Worm (Caenorhabditis elegans) whole organism, late embryonic: ENCODE measurements around the gene C05B5.4.
A peak's percentile ranks its signal among the peaks of the same experiment; 100 is the strongest.

ENCODE experiments used
- C08G9.2 ChIP-seq: sonication (generic microtip); optimal IDR thresholded peaks from 2 replicates; lab custom pipeline; 2016; ENCODE audit warnings: mild to moderate bottlenecking, missing genetic modification characterization, moderate library complexity, missing compliant biosample characterization
- C38D4.7 ChIP-seq: fragments of 200-800 bp; sonication (Bioruptor generic); optimal IDR thresholded peaks from 2 replicates; lab custom pipeline; 2018; ENCODE audit warnings: mild to moderate bottlenecking, missing genetic modification characterization, moderate library complexity, missing compliant biosample characterization
- F13H6.1 ChIP-seq: sonication (generic microtip); optimal IDR thresholded peaks from 2 replicates; lab custom pipeline; 2016; ENCODE audit warnings: missing genetic modification characterization, missing compliant biosample characterization
- K02D7.2 ChIP-seq: sonication (generic microtip); optimal IDR thresholded peaks from 2 replicates; lab custom pipeline; 2017; ENCODE audit warnings: mild to moderate bottlenecking, missing genetic modification characterization, missing compliant biosample characterization
- K09A11.1 ChIP-seq: sonication (generic microtip); optimal IDR thresholded peaks from 2 replicates; lab custom pipeline; 2017; ENCODE audit warnings: antibody characterized with exemption, mild to moderate bottlenecking, missing genetic modification characterization, missing compliant biosample characterization; ENCODE audit not compliant: insufficient read depth
- T23F11.4 ChIP-seq: fragments of 200-800 bp; sonication (Bioruptor generic); optimal IDR thresholded peaks from 2 replicates; lab custom pipeline; 2018; ENCODE audit warnings: mild to moderate bottlenecking, missing genetic modification characterization, missing compliant biosample characterization
- Y22D7AL.16 ChIP-seq: sonication (generic microtip); optimal IDR thresholded peaks from 2 replicates; lab custom pipeline; 2016; ENCODE audit warnings: missing genetic modification characterization, missing compliant biosample characterization
- ceh-14 ChIP-seq: sonication (generic microtip); optimal IDR thresholded peaks from 2 replicates; lab custom pipeline; 2016; ENCODE audit warnings: missing genotype, missing genetic modification characterization, missing compliant biosample characterization
- ceh-18 ChIP-seq: sonication (generic microtip); optimal IDR thresholded peaks from 2 replicates; lab custom pipeline; 2016; ENCODE audit warnings: missing genetic modification characterization, missing compliant biosample characterization
- ceh-2 ChIP-seq: sonication (generic microtip); optimal IDR thresholded peaks from 2 replicates; lab custom pipeline; 2016; ENCODE audit warnings: missing genotype, missing genetic modification characterization, missing compliant biosample characterization
- ceh-30 ChIP-seq: fragments of 150-350 bp; optimal IDR thresholded peaks from 2 replicates; lab custom pipeline; 2014; ENCODE audit warnings: missing biosample characterization, missing genetic modification characterization
- ceh-31 ChIP-seq: sonication (generic microtip); optimal IDR thresholded peaks from 2 replicates; lab custom pipeline; 2016; ENCODE audit warnings: missing genetic modification characterization, missing compliant biosample characterization
- ceh-34 ChIP-seq: sonication (generic microtip); optimal IDR thresholded peaks from 2 replicates; lab custom pipeline; 2016; ENCODE audit warnings: mild to moderate bottlenecking, missing genetic modification characterization, missing compliant biosample characterization
- ceh-45 ChIP-seq: fragments of 200-800 bp; sonication (Bioruptor generic); IDR thresholded peaks from 2 replicates; pipeline ENCODE4 v1.3.6; 2022; ENCODE audit warnings: missing genetic modification reagents, missing genetic modification characterization, missing compliant biosample characterization
- ceh-48 ChIP-seq: sonication (generic microtip); optimal IDR thresholded peaks from 2 replicates; lab custom pipeline; 2016; ENCODE audit warnings: missing genetic modification characterization, inconsistent platforms, missing compliant biosample characterization
- dve-1 ChIP-seq: sonication (generic microtip); optimal IDR thresholded peaks from 2 replicates; lab custom pipeline; 2017; ENCODE audit warnings: antibody characterized with exemption, mild to moderate bottlenecking, missing genetic modification characterization, missing compliant biosample characterization
- ets-4 ChIP-seq: sonication (generic microtip); optimal IDR thresholded peaks from 2 replicates; lab custom pipeline; 2016; ENCODE audit warnings: missing genetic modification characterization, missing compliant biosample characterization
- eyg-1 ChIP-seq: sonication (generic microtip); optimal IDR thresholded peaks from 2 replicates; lab custom pipeline; 2016; ENCODE audit warnings: missing genotype, missing genetic modification characterization, missing compliant biosample characterization
- fax-1 ChIP-seq: sonication (generic microtip); optimal IDR thresholded peaks from 2 replicates; lab custom pipeline; 2016; ENCODE audit warnings: missing genotype, missing genetic modification characterization, missing compliant biosample characterization
- gmeb-2 ChIP-seq: sonication (generic microtip); optimal IDR thresholded peaks from 2 replicates; lab custom pipeline; 2016; ENCODE audit warnings: missing genetic modification characterization, inconsistent platforms, missing compliant biosample characterization
- hlh-15 ChIP-seq: sonication (generic microtip); optimal IDR thresholded peaks from 2 replicates; lab custom pipeline; 2016; ENCODE audit warnings: missing genetic modification characterization, missing compliant biosample characterization
- mec-3 ChIP-seq: sonication (generic microtip); optimal IDR thresholded peaks from 2 replicates; lab custom pipeline; 2016; ENCODE audit warnings: borderline replicate concordance, missing genetic modification characterization, missing compliant biosample characterization
- nfya-1 ChIP-seq: sonication (generic microtip); optimal IDR thresholded peaks from 2 replicates; lab custom pipeline; 2017; ENCODE audit warnings: missing genetic modification characterization, mild to moderate bottlenecking, missing compliant biosample characterization, antibody characterized with exemption, moderate library complexity
- nhr-232 ChIP-seq: sonication (generic microtip); optimal IDR thresholded peaks from 2 replicates; lab custom pipeline; 2016; ENCODE audit warnings: missing genetic modification characterization, missing compliant biosample characterization
- npax-4 ChIP-seq: sonication (generic microtip); optimal IDR thresholded peaks from 2 replicates; lab custom pipeline; 2016; ENCODE audit warnings: missing genetic modification characterization, missing compliant biosample characterization
- pat-9 ChIP-seq: fragments of 200-800 bp; sonication (Bioruptor generic); optimal IDR thresholded peaks from 2 replicates; lab custom pipeline; 2018; ENCODE audit warnings: mild to moderate bottlenecking, missing genetic modification characterization, moderate library complexity, missing compliant biosample characterization
- pax-1 ChIP-seq: fragments of 150-350 bp; optimal IDR thresholded peaks from 2 replicates; lab custom pipeline; 2014; ENCODE audit warnings: missing biosample characterization, missing genetic modification characterization
- pha-2 ChIP-seq: sonication (generic microtip); optimal IDR thresholded peaks from 2 replicates; lab custom pipeline; 2017; ENCODE audit warnings: mild to moderate bottlenecking, missing genetic modification characterization, missing compliant biosample characterization
- pha-4 ChIP-seq: fragments of 150-350 bp; optimal IDR thresholded peaks from 2 replicates; lab custom pipeline; 2018; ENCODE audit warnings: missing biosample characterization, missing genetic modification reagents, missing genetic modification characterization
- sdc-2 ChIP-seq: sonication (generic microtip); optimal IDR thresholded peaks from 2 replicates; lab custom pipeline; 2016; ENCODE audit warnings: missing genotype, missing genetic modification characterization, missing compliant biosample characterization
- sox-2 ChIP-seq: fragments of 200-800 bp; sonication (Bioruptor generic); IDR thresholded peaks from 2 replicates; pipeline ENCODE4 v1.3.6; 2022; ENCODE audit warnings: missing genetic modification reagents, missing genetic modification characterization, missing compliant biosample characterization
- sox-4 ChIP-seq: sonication (generic microtip); optimal IDR thresholded peaks from 2 replicates; lab custom pipeline; 2017; ENCODE audit warnings: mild to moderate bottlenecking, missing genetic modification characterization, inconsistent platforms, missing compliant biosample characterization
- ttx-3 ChIP-seq: sonication (generic microtip); optimal IDR thresholded peaks from 2 replicates; lab custom pipeline; 2016; ENCODE audit warnings: missing genetic modification reagents, missing genetic modification characterization, missing compliant biosample characterization
- unc-3 ChIP-seq, 2 experiments: fragments of 200-800 bp in 1 of 2; sonication (Bioruptor generic) in 1 of 2; sonication (generic microtip) in 1 of 2; conservative IDR thresholded peaks in 1 of 2; optimal IDR thresholded peaks in 1 of 2; 2 replicates each; pipeline versions ENCODE4 v1.3.6 to Lab custom; 2016 to 2022; ENCODE audit warnings: missing compliant biosample characterization in 2 of 2, missing genetic modification characterization in 2 of 2, missing genetic modification reagents in 1 of 2
- unc-42 ChIP-seq: sonication (generic microtip); optimal IDR thresholded peaks from 2 replicates; lab custom pipeline; 2016; ENCODE audit warnings: missing genotype, missing genetic modification characterization, missing compliant biosample characterization

Gene C05B5.4

ce11 chrIII:9972192-9972811 is 21.4 kb upstream of the C05B5.4 start:
- TF ChIP-seq ceh-45 (GFP tag; lab: Robert Waterston, UW) (no peak), unc-42 (peak; percentile 36)
- TF ChIP-seq, all 69 proteins: peak for 1

- no peak for TF ChIP-seq Y22D7AL.16 (tag; lab: Kevin White, UChicago)
- TF ChIP-seq unc-42: no peak
- no peak for TF ChIP-seq K09A11.1 (tag; lab: Kevin White, UChicago)
- no peak for TF ChIP-seq npax-4 (tag; lab: Kevin White, UChicago)
- no peak for TF ChIP-seq K02D7.2
- TF ChIP-seq ets-4 (tag; lab: Kevin White, UChicago): no peak
- no peak for TF ChIP-seq mec-3 (tag; lab: Kevin White, UChicago)
- no peak for TF ChIP-seq eyg-1 (tag; lab: Kevin White, UChicago)
- TF ChIP-seq nfya-1 (tag; lab: Kevin White, UChicago): no peak
- TF ChIP-seq ceh-18 (tag; lab: Kevin White, UChicago): no peak
- no peak for TF ChIP-seq ceh-2
- no peak for TF ChIP-seq pat-9 (tag; lab: Kevin White, UChicago)
- no peak for TF ChIP-seq F13H6.1 (tag; lab: Kevin White, UChicago)
- TF ChIP-seq nhr-232 (tag; lab: Kevin White, UChicago): no peak
- no peak for TF ChIP-seq gmeb-2
These were observed 19.9 kb upstream of the C05B5.4 start, which contains the start of gene R10E12.2 for ce11 chrIII:9973765-9974164. TSS of gene R10E12.2 (minus strand) at chrIII:9973865.

ce11 chrIII:9982119-9982642 is 11.5 kb upstream of the C05B5.4 start:
- TF ChIP-seq unc-42 (peak; percentile 58), ceh-30 (tag; lab: Kevin White, UChicago) (no peak), sdc-2 (tag; lab: Kevin White, UChicago) (no peak), pax-1 (tag; lab: Kevin White, UChicago) (no peak), C38D4.7 (GFP tag; lab: Kevin White, UChicago) (no peak)

ce11 chrIII:9984604-9985003 is 9.1 kb upstream of the C05B5.4 start:
- TF ChIP-seq hlh-15 (tag; lab: Kevin White, UChicago) (no peak), ceh-14 (tag; lab: Kevin White, UChicago) (no peak), pha-4 (tag; lab: Kevin White, UChicago) (no peak), T23F11.4 (GFP tag; lab: Kevin White, UChicago) (no peak), ttx-3 (tag; lab: Kevin White, UChicago) (no peak), fax-1 (no peak), npax-4 (tag; lab: Kevin White, UChicago) (no peak), C08G9.2 (tag; lab: Kevin White, UChicago) (no peak), K02D7.2 (no peak), unc-3 (GFP tag; conservative IDR thresholded peaks at IDR 0.05; lab: Robert Waterston, UW) (no peak), unc-3 (tag; optimal IDR thresholded peaks at IDR 0.05; lab: Kevin White, UChicago) (no peak), ceh-31 (tag; lab: Kevin White, UChicago) (no peak), ceh-34 (no peak), sdc-2 (tag; lab: Kevin White, UChicago) (no peak)

- TF ChIP-seq ceh-30 (tag; lab: Kevin White, UChicago) (no peak), npax-4 (tag; lab: Kevin White, UChicago) (no peak), sox-4 (tag; lab: Kevin White, UChicago) (no peak), dve-1 (tag; lab: Kevin White, UChicago) (no peak), sox-2 (GFP tag; lab: Robert Waterston, UW) (no peak), ets-4 (tag; lab: Kevin White, UChicago) (no peak), pha-2 (no peak), ceh-48 (no peak)
These were observed 8.1 kb upstream of the C05B5.4 start for ce11 chrIII:9985542-9985941.
